Worm (Caenorhabditis elegans): ENCODE results near the gene met-2.

Gene met-2

DNA sequence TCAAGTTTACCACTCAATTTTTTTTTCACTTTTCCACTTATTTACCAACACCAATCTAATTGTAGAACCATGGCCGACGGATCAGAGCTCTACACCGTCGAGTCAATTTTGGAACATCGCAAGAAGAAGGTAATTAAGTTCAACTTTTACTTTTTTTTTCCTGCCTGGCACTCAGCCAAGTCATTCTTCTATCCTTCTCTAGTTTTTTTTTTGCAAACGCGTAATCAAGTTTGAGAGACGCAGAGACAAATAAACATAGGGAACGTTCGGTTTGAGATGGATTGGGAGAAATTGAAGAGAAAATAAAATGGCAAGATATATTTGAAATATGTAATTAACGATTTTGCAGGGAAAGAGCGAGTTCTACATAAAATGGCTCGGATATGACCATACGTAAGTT lies 51.2 kb downstream of the met-2 start, which contains the start of gene cec-1:
Gene cec-1, plus strand, starts transcription at position 63 of the 400 bp plus-strand sequence.
- TF ChIP-seq ref-1 (GFP tag; conservative IDR thresholded peaks at IDR 0.05) (no peak), cog-1 (tag; optimal IDR thresholded peaks at IDR 0.05) (no peak), med-1 (GFP tag; optimal IDR thresholded peaks at IDR 0.05; ENCODE audit: insufficient read depth) (no peak), tab-1 (GFP tag; IDR thresholded peaks at IDR 0.05) (no peak), klf-2 (GFP tag; conservative IDR thresholded peaks at IDR 0.05) (no peak), flt-1 (GFP tag; IDR thresholded peaks at IDR 0.05) (no peak), ztf-29 (GFP tag; IDR thresholded peaks at IDR 0.05) (no peak), ztf-23 (GFP tag; IDR thresholded peaks at IDR 0.05) (no peak), T22C8.4 (GFP tag; IDR thresholded peaks at IDR 0.05) (no peak)

DNA sequence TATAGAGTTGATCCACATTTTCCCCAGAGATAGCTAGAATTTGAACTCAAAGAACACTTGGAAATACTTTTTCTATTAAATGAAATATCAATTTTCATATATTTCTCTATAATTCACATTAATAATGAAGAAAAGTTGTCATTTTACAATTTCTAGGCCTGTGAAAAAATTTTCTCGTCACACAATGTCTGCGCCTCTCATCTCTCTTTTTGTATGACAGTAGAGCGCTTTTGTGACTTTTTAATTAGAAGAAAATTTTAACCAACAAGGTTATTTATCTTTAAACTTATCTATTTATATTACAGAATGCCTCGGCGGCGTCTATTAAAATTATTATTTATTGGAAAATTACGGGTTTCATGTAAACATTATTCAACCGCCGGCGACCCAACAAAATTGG lies 53.9 kb downstream of the met-2 start, which contains the start of gene ZK1236.1:
Gene ZK1236.1, plus strand, starts transcription at position 263 of the 400 bp plus-strand sequence.
- TF ChIP-seq ref-1 (GFP tag; conservative IDR thresholded peaks at IDR 0.05) (no peak), ztf-29 (GFP tag; IDR thresholded peaks at IDR 0.05) (no peak), T22C8.4 (GFP tag; IDR thresholded peaks at IDR 0.05) (no peak), flt-1 (GFP tag; IDR thresholded peaks at IDR 0.05) (no peak), ztf-23 (GFP tag; IDR thresholded peaks at IDR 0.05) (no peak), klf-2 (GFP tag; conservative IDR thresholded peaks at IDR 0.05) (no peak), tab-1 (GFP tag; IDR thresholded peaks at IDR 0.05) (no peak), med-1 (GFP tag; optimal IDR thresholded peaks at IDR 0.05; ENCODE audit: insufficient read depth) (no peak), cog-1 (tag; optimal IDR thresholded peaks at IDR 0.05) (no peak)

DNA sequence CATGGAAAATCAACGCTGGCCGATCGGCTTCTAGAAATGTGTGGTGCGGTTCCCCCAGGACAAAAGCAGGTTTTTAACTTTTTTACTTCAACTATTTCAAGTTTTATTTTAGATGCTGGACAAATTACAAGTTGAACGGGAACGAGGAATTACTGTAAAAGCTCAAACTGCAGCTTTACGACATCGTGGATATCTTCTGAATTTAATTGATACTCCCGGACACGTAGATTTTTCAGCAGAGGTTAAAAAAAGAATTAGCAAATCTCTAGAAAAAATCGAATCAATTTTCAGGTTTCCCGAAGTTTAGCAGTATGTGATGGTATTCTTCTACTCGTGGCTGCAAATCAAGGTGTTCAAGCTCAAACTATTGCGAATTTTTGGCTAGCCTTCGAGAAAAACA lies 54.4 kb downstream of the met-2 start:
- TF ChIP-seq klf-2 (GFP tag; conservative IDR thresholded peaks at IDR 0.05) (no peak), ztf-29 (GFP tag; IDR thresholded peaks at IDR 0.05) (no peak), cog-1 (tag; optimal IDR thresholded peaks at IDR 0.05) (no peak), ztf-23 (GFP tag; IDR thresholded peaks at IDR 0.05) (no peak), ref-1 (GFP tag; conservative IDR thresholded peaks at IDR 0.05) (no peak), med-1 (GFP tag; optimal IDR thresholded peaks at IDR 0.05; ENCODE audit: insufficient read depth) (no peak), T22C8.4 (GFP tag; IDR thresholded peaks at IDR 0.05) (no peak), flt-1 (GFP tag; IDR thresholded peaks at IDR 0.05) (no peak), tab-1 (GFP tag; IDR thresholded peaks at IDR 0.05) (no peak)

Measured in whole organism, midembryonic.